Fruit fly (Drosophila melanogaster) whole organism, prepupa: ENCODE measurements around the gene CG9175.

Experiments used
- Blimp-1 ChIP-seq: fragments of 200-800 bp; sonication (Bioruptor generic); optimal IDR thresholded peaks from 3 replicates; lab custom pipeline; 2017; ENCODE audit warnings: missing biosample characterization, missing genetic modification characterization, mild to moderate bottlenecking, moderate library complexity, missing genetic modification reagents
- CG16779 ChIP-seq: fragments of 200-800 bp; sonication (Bioruptor generic); optimal IDR thresholded peaks from 3 replicates; lab custom pipeline; 2017; ENCODE audit warnings: missing biosample characterization, mild to moderate bottlenecking, missing genetic modification characterization
- CG34406 ChIP-seq: fragments of 200-800 bp; sonication (Bioruptor generic); optimal IDR thresholded peaks from 3 replicates; lab custom pipeline; 2016; ENCODE audit warnings: missing biosample characterization, missing genetic modification characterization
- CG3919 ChIP-seq: fragments of 200-800 bp; sonication (Bioruptor generic); optimal IDR thresholded peaks from 3 replicates; lab custom pipeline; 2016; ENCODE audit warnings: missing biosample characterization, missing genetic modification characterization
- CG4318 ChIP-seq: fragments of 200-800 bp; sonication (Bioruptor generic); optimal IDR thresholded peaks from 3 replicates; lab custom pipeline; 2017; ENCODE audit warnings: missing biosample characterization, mild to moderate bottlenecking, missing genetic modification characterization
- CG8119 ChIP-seq: fragments of 200-800 bp; sonication (Bioruptor generic); IDR thresholded peaks from 3 replicates; pipeline ENCODE4 v1.3.6; 2022; ENCODE audit warnings: missing biosample characterization, missing genetic modification characterization
- Ets21C ChIP-seq: fragments of 200-800 bp; sonication (Bioruptor generic); optimal IDR thresholded peaks from 3 replicates; lab custom pipeline; 2016; ENCODE audit warnings: missing biosample characterization, missing genetic modification characterization
- Hr39 ChIP-seq: fragments of 200-800 bp; sonication (Bioruptor generic); optimal IDR thresholded peaks from 2 replicates; lab custom pipeline; 2016; ENCODE audit warnings: missing biosample characterization, missing genetic modification characterization
- Lpt ChIP-seq: fragments of 200-800 bp; sonication (Bioruptor generic); optimal IDR thresholded peaks from 3 replicates; lab custom pipeline; 2016; ENCODE audit warnings: missing biosample characterization, missing genetic modification characterization
- OdsH ChIP-seq: fragments of 200-800 bp; sonication (Bioruptor generic); optimal IDR thresholded peaks from 3 replicates; lab custom pipeline; 2016; ENCODE audit warnings: missing biosample characterization, missing genetic modification characterization
- acj6 ChIP-seq: fragments of 200-800 bp; sonication (Bioruptor generic); optimal IDR thresholded peaks from 3 replicates; lab custom pipeline; 2016; ENCODE audit warnings: missing biosample characterization, missing genetic modification characterization
- dac ChIP-seq: fragments of 200-800 bp; sonication (Bioruptor generic); optimal IDR thresholded peaks from 2 replicates; lab custom pipeline; 2017; ENCODE audit warnings: missing biosample characterization, mild to moderate bottlenecking, missing genetic modification characterization
- fd85E ChIP-seq: fragments of 200-800 bp; sonication (Bioruptor generic); optimal IDR thresholded peaks from 3 replicates; lab custom pipeline; 2016; ENCODE audit warnings: missing biosample characterization, missing genetic modification characterization

DNA sequence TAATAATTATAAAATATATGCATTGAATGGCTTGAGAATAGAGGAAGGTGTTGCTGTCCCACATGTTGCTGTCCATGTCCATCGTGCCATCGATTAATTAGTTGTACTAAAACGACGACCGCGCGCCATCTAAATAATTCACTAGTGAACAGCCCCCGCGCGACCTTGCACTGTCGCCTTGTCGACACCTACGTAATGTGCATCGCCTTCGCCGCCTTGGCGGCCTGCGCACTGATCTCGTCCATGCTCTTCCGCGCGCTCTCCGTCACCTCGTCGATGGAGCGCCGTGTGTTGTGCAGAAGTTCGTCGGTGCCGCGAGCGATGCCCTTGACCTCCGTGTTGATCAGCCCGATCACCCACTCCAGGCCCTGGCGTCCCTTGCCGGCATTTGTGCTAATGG, 51.9 kb downstream of the CG9175 start:
- no peak for TF ChIP-seq CG16779 (tag; lab: Kevin White, UChicago)
- TF ChIP-seq CG8119 (GFP tag; lab: Robert Waterston, UW) = no peak
- no peak for TF ChIP-seq CG3919 (GFP tag; lab: Kevin White, UChicago)
- TF ChIP-seq Blimp-1 (GFP tag; lab: Kevin White, UChicago) = no peak
- TF ChIP-seq Hr39 (GFP tag; lab: Kevin White, UChicago) = no peak
- no peak for TF ChIP-seq fd85E
- no peak for TF ChIP-seq CG4318 (GFP tag; lab: Kevin White, UChicago)
- TF ChIP-seq acj6 (GFP tag; lab: Kevin White, UChicago) = no peak
- TF ChIP-seq dac = no peak
- no peak for TF ChIP-seq Lpt (GFP tag; lab: Kevin White, UChicago)
- no peak for TF ChIP-seq CG34406
- TF ChIP-seq Ets21C (GFP tag; lab: Kevin White, UChicago) = no peak
- no peak for TF ChIP-seq OdsH (GFP tag; lab: Kevin White, UChicago)
